Fruit fly (Drosophila melanogaster): Measurements from ENCODE around the gene Mccc1.

- no peak for TF ChIP-seq bab1 (GFP tag; optimal IDR thresholded peaks at IDR 0.05)
- TF ChIP-seq ovo (GFP tag; optimal IDR thresholded peaks at IDR 0.05) = no peak
Measured at dm6 chr3R:31765145-31765544, 28.6 kb downstream of the Mccc1 start.

All from whole organism, adult.